Fruit fly (Drosophila melanogaster): Measurements from ENCODE around the gene SLIRP1.

Gene SLIRP1

DNA sequence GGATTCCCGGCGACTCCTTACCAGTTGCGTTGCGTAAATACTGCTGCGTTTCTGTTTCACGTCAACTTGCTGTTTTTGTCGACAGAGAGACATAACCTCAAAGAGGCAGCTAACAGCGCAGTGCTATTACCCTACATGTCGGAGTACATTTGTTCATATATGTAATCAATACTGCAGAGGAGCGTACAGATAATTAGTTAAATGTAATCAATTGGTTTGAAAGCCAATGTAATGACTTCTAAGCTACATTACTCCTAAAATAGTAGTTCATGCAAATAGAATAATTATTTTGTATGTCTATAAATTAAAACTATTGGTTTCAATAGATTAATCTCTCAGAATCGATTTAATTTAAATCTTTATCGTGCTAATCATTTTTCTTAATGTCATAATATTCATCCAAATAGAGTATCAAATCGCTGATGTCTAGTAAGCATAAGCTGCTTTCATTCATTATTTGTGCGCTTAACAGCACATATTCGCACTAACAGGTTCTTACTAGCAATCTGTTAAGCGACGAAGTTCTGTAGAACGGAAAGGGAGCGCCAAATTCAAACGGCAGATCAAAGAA, at the start of gene SLIRP1, which contains the start of gene anox (continued):
- TF ChIP-seq CG11247 (GFP tag; IDR thresholded peaks at IDR 0.05) = peak; percentile 73
- TF ChIP-seq NK7.1 (GFP tag; optimal IDR thresholded peaks at IDR 0.05) = peak; percentile 50
- TF ChIP-seq CG8478 (optimal IDR thresholded peaks at IDR 0.05) = no peak
- no peak for TF ChIP-seq CG2129 (GFP tag; IDR thresholded peaks at IDR 0.05; ENCODE audit: partially characterized antibody)
- peak; percentile 84 for TF ChIP-seq shn (GFP tag; optimal IDR thresholded peaks at IDR 0.05)
- TF ChIP-seq CG5180 (GFP tag; optimal IDR thresholded peaks at IDR 0.05) = peak; percentile 63
- TF ChIP-seq Stat92E (GFP tag; optimal IDR thresholded peaks at IDR 0.05) = peak in 1 of 3 experiments; percentile 46
- TF ChIP-seq org-1 (GFP tag; optimal IDR thresholded peaks at IDR 0.05) = peak; percentile 83
- TF ChIP-seq CG3163 (GFP tag; optimal IDR thresholded peaks at IDR 0.05) = peak; percentile 39
- TF ChIP-seq Abd-B (GFP tag; optimal IDR thresholded peaks at IDR 0.05) = peak; percentile 91
- TF ChIP-seq btn (GFP tag; optimal IDR thresholded peaks at IDR 0.05) = peak; percentile 18
- TF ChIP-seq CG8290 (GFP tag; optimal IDR thresholded peaks at IDR 0.05) = peak; percentile 34
- peak; percentile 36 to 59 for TF ChIP-seq CG8290 (tag; optimal IDR thresholded peaks at IDR 0.05)
- peak; percentile 69 for TF ChIP-seq cas (GFP tag; IDR thresholded peaks at IDR 0.05)
- TF ChIP-seq Dref (GFP tag; IDR thresholded peaks at IDR 0.05) = no peak
- TF ChIP-seq Nf-YB (GFP tag; optimal IDR thresholded peaks at IDR 0.05) = peak; percentile 72
- peak; percentile 78 for TF ChIP-seq CrebB (tag; optimal IDR thresholded peaks at IDR 0.05)
- TF ChIP-seq CG8388 (GFP tag; optimal IDR thresholded peaks at IDR 0.05) = peak; percentile 86
- no peak for TF ChIP-seq Tbp (GFP tag; optimal IDR thresholded peaks at IDR 0.05)
- TF ChIP-seq Rx (GFP tag; IDR thresholded peaks at IDR 0.05) = peak; percentile 38; the same call in 1 of the 2 replicates
- TF ChIP-seq Trl (optimal IDR thresholded peaks at IDR 0.05) = no peak
- peak; percentile 68 for TF ChIP-seq Trl (GFP tag; optimal IDR thresholded peaks at IDR 0.05)
- no peak for TF ChIP-seq CG2199 (GFP tag; IDR thresholded peaks at IDR 0.05)
- no peak for TF ChIP-seq pan (optimal IDR thresholded peaks at IDR 0.05)
- TF ChIP-seq pan (GFP tag; optimal IDR thresholded peaks at IDR 0.05 in 1 of 2, IDR thresholded peaks at IDR 0.05 in 1 of 2) = peak in 1 of 2 experiments; percentile 78
- TF ChIP-seq nom (GFP tag; optimal IDR thresholded peaks at IDR 0.05) = peak; percentile 75
- peak; percentile 89 for TF ChIP-seq Hsf (GFP tag; optimal IDR thresholded peaks at IDR 0.05)
- TF ChIP-seq mirr (GFP tag; optimal IDR thresholded peaks at IDR 0.05) = peak; percentile 58
- TF ChIP-seq CG34422 (GFP tag; IDR thresholded peaks at IDR 0.05) = peak; percentile 61; the same call in 2 of the 3 replicates
- TF ChIP-seq tna (GFP tag; IDR thresholded peaks at IDR 0.05; ENCODE audit: partially characterized antibody) = no peak
- peak; percentile 60 for TF ChIP-seq CG12071 (GFP tag; optimal IDR thresholded peaks at IDR 0.05)
- TF ChIP-seq Meics (GFP tag; optimal IDR thresholded peaks at IDR 0.05) = peak; percentile 91
- TF ChIP-seq hkb (optimal IDR thresholded peaks at IDR 0.05) = no peak
- peak; percentile 84 for TF ChIP-seq hkb (GFP tag; IDR thresholded peaks at IDR 0.05)
- peak; percentile 54 for TF ChIP-seq ems (GFP tag; optimal IDR thresholded peaks at IDR 0.05)
- peak in 1 of 2 experiments; percentile 86 for TF ChIP-seq Eip74EF (GFP tag; optimal IDR thresholded peaks at IDR 0.05)
- peak; percentile 78 for TF ChIP-seq CG33557 (GFP tag; optimal IDR thresholded peaks at IDR 0.05)
- peak; percentile 27; the same call in 1 of the 2 replicates for TF ChIP-seq Ravus (GFP tag; IDR thresholded peaks at IDR 0.05)
- TF ChIP-seq ap (GFP tag; IDR thresholded peaks at IDR 0.05) = peak; percentile 42; the same call in 1 of the 2 replicates
- TF ChIP-seq trh (GFP tag; optimal IDR thresholded peaks at IDR 0.05) = peak; percentile 81
- peak; percentile 89 for TF ChIP-seq Hr3 (GFP tag; optimal IDR thresholded peaks at IDR 0.05)
- TF ChIP-seq ash1 (GFP tag; optimal IDR thresholded peaks at IDR 0.05) = no peak
- TF ChIP-seq CG7271 (tag; optimal IDR thresholded peaks at IDR 0.05) = no peak
- TF ChIP-seq Side (GFP tag; optimal IDR thresholded peaks at IDR 0.05) = peak; percentile 69
- peak; percentile 87 for TF ChIP-seq CG1233 (GFP tag; optimal IDR thresholded peaks at IDR 0.05)
- peak; percentile 68 for TF ChIP-seq CG15514 (GFP tag; optimal IDR thresholded peaks at IDR 0.05)
- no peak for TF ChIP-seq emc (GFP tag; optimal IDR thresholded peaks at IDR 0.05)
- TF ChIP-seq CG10147 (GFP tag; optimal IDR thresholded peaks at IDR 0.05) = peak; percentile 92
- peak; percentile 77 for TF ChIP-seq HLH54F (GFP tag; optimal IDR thresholded peaks at IDR 0.05)
- no peak for TF ChIP-seq bbx (GFP tag; IDR thresholded peaks at IDR 0.05; ENCODE audit: partially characterized antibody)
- peak; percentile 66 for TF ChIP-seq ATbp (GFP tag; optimal IDR thresholded peaks at IDR 0.05)

All from whole organism, embryonic.